Fruit fly (Drosophila melanogaster) whole organism, prepupa: ENCODE measurements around the gene CG7720.
A peak's percentile ranks its signal among the peaks of the same experiment; 100 is the strongest.

Source experiments
- Blimp-1 ChIP-seq: fragments of 200-800 bp; sonication (Bioruptor generic); optimal IDR thresholded peaks from 3 replicates; lab custom pipeline; 2017; ENCODE audit warnings: missing biosample characterization, missing genetic modification characterization, mild to moderate bottlenecking, moderate library complexity, missing genetic modification reagents
- CG10669 ChIP-seq: fragments of 200-800 bp; sonication (Bioruptor generic); optimal IDR thresholded peaks from 3 replicates; lab custom pipeline; 2018; ENCODE audit warnings: missing biosample characterization, mild to moderate bottlenecking, missing genetic modification characterization, moderate library complexity
- CG11294 ChIP-seq: fragments of 200-800 bp; sonication (Bioruptor generic); IDR thresholded peaks from 2 replicates; pipeline ENCODE4 v1.3.6; 2022; ENCODE audit warnings: missing biosample characterization, missing genetic modification characterization
- CG11902 ChIP-seq: fragments of 200-800 bp; sonication (Bioruptor generic); optimal IDR thresholded peaks from 3 replicates; lab custom pipeline; 2016; ENCODE audit warnings: missing biosample characterization, missing genetic modification characterization
- CG1621 ChIP-seq: fragments of 200-800 bp; sonication (Bioruptor generic); optimal IDR thresholded peaks from 3 replicates; lab custom pipeline; 2018; ENCODE audit warnings: missing biosample characterization, mild to moderate bottlenecking, missing genetic modification characterization
- CG16779 ChIP-seq: fragments of 200-800 bp; sonication (Bioruptor generic); optimal IDR thresholded peaks from 3 replicates; lab custom pipeline; 2017; ENCODE audit warnings: missing biosample characterization, mild to moderate bottlenecking, missing genetic modification characterization
- CG3032 ChIP-seq: fragments of 200-800 bp; optimal IDR thresholded peaks from 2 replicates; lab custom pipeline; 2019; ENCODE audit warnings: missing biosample characterization, mild to moderate bottlenecking, missing genetic modification characterization, moderate library complexity
- CG31627 ChIP-seq: fragments of 200-800 bp; sonication (Bioruptor generic); optimal IDR thresholded peaks from 3 replicates; lab custom pipeline; 2016; ENCODE audit warnings: missing biosample characterization, missing genetic modification characterization
- CG3919 ChIP-seq: fragments of 200-800 bp; sonication (Bioruptor generic); optimal IDR thresholded peaks from 3 replicates; lab custom pipeline; 2016; ENCODE audit warnings: missing biosample characterization, missing genetic modification characterization
- CG4318 ChIP-seq: fragments of 200-800 bp; sonication (Bioruptor generic); optimal IDR thresholded peaks from 3 replicates; lab custom pipeline; 2017; ENCODE audit warnings: missing biosample characterization, mild to moderate bottlenecking, missing genetic modification characterization
- CG6163 ChIP-seq: fragments of 200-800 bp; sonication (Bioruptor generic); IDR thresholded peaks from 3 replicates; pipeline ENCODE4 v1.3.6; 2022; ENCODE audit warnings: missing biosample characterization, missing genetic modification characterization
- CG6792 ChIP-seq: fragments of 200-800 bp; sonication (Bioruptor generic); optimal IDR thresholded peaks from 3 replicates; lab custom pipeline; 2016; ENCODE audit warnings: missing biosample characterization, missing genetic modification characterization
- CG6808 ChIP-seq: fragments of 200-800 bp; sonication (Bioruptor generic); optimal IDR thresholded peaks from 3 replicates; lab custom pipeline; 2017; ENCODE audit warnings: missing biosample characterization, missing genetic modification characterization, mild to moderate bottlenecking, moderate library complexity, missing genetic modification reagents
- CG6854 ChIP-seq: fragments of 200-800 bp; sonication (Bioruptor generic); optimal IDR thresholded peaks from 2 replicates; lab custom pipeline; 2017; ENCODE audit warnings: missing biosample characterization, mild to moderate bottlenecking, missing genetic modification characterization
- CG8119 ChIP-seq: fragments of 200-800 bp; sonication (Bioruptor generic); IDR thresholded peaks from 3 replicates; pipeline ENCODE4 v1.3.6; 2022; ENCODE audit warnings: missing biosample characterization, missing genetic modification characterization
- CG8632 ChIP-seq: fragments of 200-800 bp; sonication (Bioruptor generic); optimal IDR thresholded peaks from 3 replicates; lab custom pipeline; 2016; ENCODE audit warnings: missing biosample characterization, missing genetic modification characterization
- Eip75B ChIP-seq: fragments of 200-800 bp; sonication (Bioruptor generic); optimal IDR thresholded peaks from 3 replicates; lab custom pipeline; 2016; ENCODE audit warnings: missing biosample characterization, missing genetic modification characterization
- Eip78C ChIP-seq: fragments of 200-800 bp; sonication (Bioruptor generic); peaks from one replicate; lab custom pipeline; 2016; ENCODE audit warnings: missing biosample characterization, missing genetic modification characterization
- Eip93F ChIP-seq: fragments of 200-800 bp; sonication (Bioruptor generic); optimal IDR thresholded peaks from 2 replicates; lab custom pipeline; 2016; ENCODE audit warnings: missing biosample characterization, mild to moderate bottlenecking, missing genetic modification characterization
- Ets96B ChIP-seq: fragments of 200-800 bp; optimal IDR thresholded peaks from 2 replicates; lab custom pipeline; 2019; ENCODE audit warnings: missing biosample characterization, mild to moderate bottlenecking, missing genetic modification characterization, moderate library complexity
- Gug ChIP-seq: fragments of 200-800 bp; sonication (Bioruptor generic); IDR thresholded peaks from 2 replicates; pipeline ENCODE4 v1.3.6; 2022; ENCODE audit warnings: missing biosample characterization, missing genetic modification characterization
- Hr38 ChIP-seq: sonication (Bioruptor generic); optimal IDR thresholded peaks from 2 replicates; lab custom pipeline; 2016; ENCODE audit warnings: missing biosample characterization, missing genetic modification characterization
- Hr39 ChIP-seq: fragments of 200-800 bp; sonication (Bioruptor generic); optimal IDR thresholded peaks from 2 replicates; lab custom pipeline; 2016; ENCODE audit warnings: missing biosample characterization, missing genetic modification characterization
- Hr4 ChIP-seq: fragments of 200-800 bp; sonication (Bioruptor generic); optimal IDR thresholded peaks from 3 replicates; lab custom pipeline; 2016; ENCODE audit warnings: missing biosample characterization, missing genetic modification characterization
- Lpt ChIP-seq: fragments of 200-800 bp; sonication (Bioruptor generic); optimal IDR thresholded peaks from 3 replicates; lab custom pipeline; 2016; ENCODE audit warnings: missing biosample characterization, missing genetic modification characterization
- Met ChIP-seq: fragments of 200-800 bp; sonication (Bioruptor generic); optimal IDR thresholded peaks from 3 replicates; lab custom pipeline; 2016; ENCODE audit warnings: missing biosample characterization, missing genetic modification characterization
- OdsH ChIP-seq: fragments of 200-800 bp; sonication (Bioruptor generic); optimal IDR thresholded peaks from 3 replicates; lab custom pipeline; 2016; ENCODE audit warnings: missing biosample characterization, missing genetic modification characterization
- Smox ChIP-seq: fragments of 200-800 bp; sonication (Bioruptor generic); optimal IDR thresholded peaks from 3 replicates; lab custom pipeline; 2016; ENCODE audit warnings: missing biosample characterization, missing genetic modification characterization
- Sox102F ChIP-seq: fragments of 200-800 bp; sonication (Bioruptor generic); optimal IDR thresholded peaks from 2 replicates; lab custom pipeline; 2016; ENCODE audit warnings: missing biosample characterization, mild to moderate bottlenecking, missing genetic modification characterization
- Sox14 ChIP-seq: fragments of 200-800 bp; sonication (Bioruptor generic); optimal IDR thresholded peaks from 3 replicates; lab custom pipeline; 2016; ENCODE audit warnings: missing biosample characterization, missing genetic modification characterization
- Sox15 ChIP-seq: fragments of 200-800 bp; sonication (Bioruptor generic); optimal IDR thresholded peaks from 3 replicates; lab custom pipeline; 2016; ENCODE audit warnings: missing biosample characterization, missing genetic modification characterization
- achi ChIP-seq: fragments of 200-800 bp; sonication (Bioruptor generic); optimal IDR thresholded peaks from 3 replicates; lab custom pipeline; 2016; ENCODE audit warnings: missing biosample characterization, missing genetic modification characterization
- acj6 ChIP-seq: fragments of 200-800 bp; sonication (Bioruptor generic); optimal IDR thresholded peaks from 3 replicates; lab custom pipeline; 2016; ENCODE audit warnings: missing biosample characterization, missing genetic modification characterization
- cyc ChIP-seq: fragments of 200-800 bp; sonication (Bioruptor generic); optimal IDR thresholded peaks from 3 replicates; lab custom pipeline; 2016; ENCODE audit warnings: missing biosample characterization, missing genetic modification characterization
- dac ChIP-seq: fragments of 200-800 bp; sonication (Bioruptor generic); optimal IDR thresholded peaks from 2 replicates; lab custom pipeline; 2017; ENCODE audit warnings: missing biosample characterization, mild to moderate bottlenecking, missing genetic modification characterization
- dsx ChIP-seq: fragments of 200-800 bp; optimal IDR thresholded peaks from 3 replicates; lab custom pipeline; 2019; ENCODE audit warnings: missing biosample characterization, mild to moderate bottlenecking, missing genetic modification characterization, moderate library complexity; ENCODE audit not compliant: poor library complexity, severe bottlenecking
- eg ChIP-seq: fragments of 200-800 bp; sonication (Bioruptor generic); IDR thresholded peaks from 3 replicates; pipeline ENCODE4 v1.3.6; 2022; ENCODE audit warnings: missing biosample characterization, missing genetic modification characterization
- esn ChIP-seq: fragments of 200-800 bp; sonication (Bioruptor generic); optimal IDR thresholded peaks from 2 replicates; lab custom pipeline; 2016; ENCODE audit warnings: missing biosample characterization, mild to moderate bottlenecking, missing genetic modification characterization, moderate library complexity
- fd59A ChIP-seq: fragments of 200-800 bp; sonication (Bioruptor generic); optimal IDR thresholded peaks from 2 replicates; lab custom pipeline; 2017; ENCODE audit warnings: missing biosample characterization, mild to moderate bottlenecking, missing genetic modification characterization, missing genetic modification reagents
- fkh ChIP-seq: fragments of 200-800 bp; sonication (Bioruptor generic); optimal IDR thresholded peaks from 3 replicates; lab custom pipeline; 2017; ENCODE audit warnings: missing biosample characterization, mild to moderate bottlenecking, missing genetic modification characterization, moderate library complexity
- lz ChIP-seq: fragments of 200-800 bp; sonication (Bioruptor generic); optimal IDR thresholded peaks from 3 replicates; lab custom pipeline; 2016; ENCODE audit warnings: missing biosample characterization, missing genetic modification characterization
- net ChIP-seq: fragments of 200-800 bp; sonication (Bioruptor generic); optimal IDR thresholded peaks from 3 replicates; lab custom pipeline; 2016; ENCODE audit warnings: missing biosample characterization, missing genetic modification characterization
- salr ChIP-seq, 2 experiments: fragments of 200-800 bp; sonication (Bioruptor generic); optimal IDR thresholded peaks; 3 replicates each; lab custom pipeline; 2016 to 2018; ENCODE audit warnings: missing biosample characterization in 2 of 2, missing genetic modification characterization in 2 of 2, mild to moderate bottlenecking in 1 of 2
- spab ChIP-seq: fragments of 200-800 bp; sonication (Bioruptor generic); optimal IDR thresholded peaks from 2 replicates; lab custom pipeline; 2017; ENCODE audit warnings: missing biosample characterization, mild to moderate bottlenecking, missing genetic modification characterization, missing genetic modification reagents
- ss ChIP-seq, 2 experiments: fragments of 200-800 bp; sonication (Bioruptor generic); optimal IDR thresholded peaks; 2 replicates in 1 of 2; 3 replicates in 1 of 2; lab custom pipeline; 2017 to 2018; ENCODE audit warnings: mild to moderate bottlenecking in 2 of 2, missing biosample characterization in 2 of 2, missing genetic modification characterization in 2 of 2, moderate library complexity in 1 of 2
- svp ChIP-seq: fragments of 200-800 bp; sonication (Bioruptor generic); peaks from one replicate; lab custom pipeline; 2016; ENCODE audit warnings: missing biosample characterization, missing genetic modification characterization
- vri ChIP-seq: fragments of 200-800 bp; sonication (Bioruptor generic); optimal IDR thresholded peaks from 3 replicates; lab custom pipeline; 2016; ENCODE audit warnings: missing biosample characterization, mild to moderate bottlenecking, missing genetic modification characterization

CG7720 gene

dm6 chr3R:18721368-18721767, 73.6 kb downstream of the CG7720 start:
- TF ChIP-seq CG3032 (tag; lab: Kevin White, UChicago) (no peak), cyc (no peak), Gug (GFP tag; lab: Robert Waterston, UW) (no peak), CG8632 (GFP tag; lab: Kevin White, UChicago) (no peak), fd59A (GFP tag; lab: Kevin White, UChicago) (no peak), ss (GFP tag; optimal IDR thresholded peaks at IDR 0.05; lab: Kevin White, UChicago) (no peak), net (GFP tag; lab: Kevin White, UChicago) (no peak), Sox15 (GFP tag; lab: Kevin White, UChicago) (no peak), dsx (GFP tag; lab: Kevin White, UChicago) (no peak), spab (no peak), CG6808 (GFP tag; lab: Kevin White, UChicago) (no peak), Hr38 (GFP tag; lab: Kevin White, UChicago) (no peak), fkh (GFP tag; lab: Kevin White, UChicago) (no peak), Sox102F (GFP tag; lab: Kevin White, UChicago) (no peak), vri (GFP tag; lab: Kevin White, UChicago) (no peak)

dm6 chr3R:18719767-18720341, 75.1 kb downstream of the CG7720 start:
- peak; percentile 12 for TF ChIP-seq CG4318
- peak; percentile 59 for TF ChIP-seq achi
- peak; percentile 45 to 74 for TF ChIP-seq ss (GFP tag; optimal IDR thresholded peaks at IDR 0.05; lab: Kevin White, UChicago)
- peak; percentile 65 for TF ChIP-seq lz
- peak; percentile 39 for TF ChIP-seq CG11902 (GFP tag; lab: Kevin White, UChicago)
- peak; percentile 52 for TF ChIP-seq CG8632 (GFP tag; lab: Kevin White, UChicago)
- peak; percentile 37 for TF ChIP-seq net (GFP tag; lab: Kevin White, UChicago)
- peak; percentile 69 for TF ChIP-seq CG10669 (GFP tag; lab: Kevin White, UChicago)
- peak; percentile 56 for TF ChIP-seq acj6 (GFP tag; lab: Kevin White, UChicago)
- peak; percentile 13 for TF ChIP-seq CG16779 (tag; lab: Kevin White, UChicago)
- peak; percentile 63 for TF ChIP-seq vri (GFP tag; lab: Kevin White, UChicago)
- TF ChIP-seq CG3032 (tag; lab: Kevin White, UChicago), result peak; percentile 74
- TF ChIP-seq fkh (GFP tag; lab: Kevin White, UChicago), result peak; percentile 6
- TF ChIP-seq Hr4, result peak; percentile 29
- TF ChIP-seq CG6163, result peak; percentile 69; the same call in 1 of the 3 replicates
- no peak for TF ChIP-seq CG8119
- peak; percentile 74 for TF ChIP-seq Eip75B (GFP tag; lab: Kevin White, UChicago)
- TF ChIP-seq CG31627 (GFP tag; lab: Kevin White, UChicago), result peak; percentile 55
- peak; percentile 58 for TF ChIP-seq Hr39 (GFP tag; lab: Kevin White, UChicago)
- peak; percentile 71 for TF ChIP-seq CG3919 (GFP tag; lab: Kevin White, UChicago)
- no peak for TF ChIP-seq eg (GFP tag; lab: Robert Waterston, UW)
- peak; percentile 69 for TF ChIP-seq Smox
- peak; percentile 70 for TF ChIP-seq dsx (GFP tag; lab: Kevin White, UChicago)
- TF ChIP-seq Ets96B (tag; lab: Kevin White, UChicago), result peak; percentile 74
- TF ChIP-seq CG6792, result peak; percentile 68
- TF ChIP-seq Eip93F (GFP tag; lab: Kevin White, UChicago), result no peak
- TF ChIP-seq esn (GFP tag; lab: Kevin White, UChicago), result no peak
- peak; percentile 76 for TF ChIP-seq Met (GFP tag; lab: Kevin White, UChicago)
- TF ChIP-seq Lpt (GFP tag; lab: Kevin White, UChicago), result no peak
- TF ChIP-seq Eip78C (GFP tag; lab: Kevin White, UChicago), result peak; percentile 91
- TF ChIP-seq salr (GFP tag; optimal IDR thresholded peaks at IDR 0.05; lab: Kevin White, UChicago), result peak; percentile 6 to 37
- TF ChIP-seq Blimp-1 (GFP tag; lab: Kevin White, UChicago), result peak; percentile 19
- TF ChIP-seq Hr38 (GFP tag; lab: Kevin White, UChicago), result no peak
- TF ChIP-seq Sox14 (GFP tag; lab: Kevin White, UChicago), result peak; percentile 67
- TF ChIP-seq CG1621, result peak; percentile 55
- peak; percentile 19 for TF ChIP-seq Sox15 (GFP tag; lab: Kevin White, UChicago)
- TF ChIP-seq Sox102F (GFP tag; lab: Kevin White, UChicago), result peak; percentile 68
- peak; percentile 57 for TF ChIP-seq OdsH (GFP tag; lab: Kevin White, UChicago)
- no peak; the same call in 1 of the 2 replicates for TF ChIP-seq CG11294 (GFP tag; lab: Robert Waterston, UW)
- no peak for TF ChIP-seq dac (GFP tag; lab: Kevin White, UChicago)
- no peak for TF ChIP-seq CG6854 (GFP tag; lab: Kevin White, UChicago)
- peak; percentile 88 for TF ChIP-seq svp (GFP tag; lab: Kevin White, UChicago)
